Worm (Caenorhabditis elegans): ENCODE measurements around the gene T09F3.4.

DNA sequence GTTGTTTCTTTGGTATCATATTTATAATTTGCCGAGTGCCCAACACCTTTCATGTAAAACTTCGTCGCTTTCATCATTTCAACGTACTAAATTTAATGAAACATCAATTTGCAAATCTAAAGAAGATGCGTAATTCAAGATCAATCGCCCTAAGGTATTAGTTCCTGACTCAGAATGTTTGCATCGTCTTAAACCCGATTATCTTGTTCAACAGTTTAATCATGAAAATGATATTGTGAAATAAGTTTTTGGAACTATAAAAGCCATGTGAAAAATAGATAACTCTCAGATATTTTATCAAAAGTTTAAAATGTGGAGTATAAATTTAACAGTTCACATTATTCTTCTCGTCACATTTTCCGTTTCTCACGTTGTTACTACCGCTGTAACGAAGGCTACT is 44.5 kb downstream of the T09F3.4 start, which contains the start of gene E04D5.4:
- TF ChIP-seq nfya-1 (tag; optimal IDR thresholded peaks at IDR 0.05) (no peak), ets-4 (tag; optimal IDR thresholded peaks at IDR 0.05) (no peak), K09A11.1 (tag; optimal IDR thresholded peaks at IDR 0.05; ENCODE audit: insufficient read depth) (no peak), unc-55 (GFP tag; optimal IDR thresholded peaks at IDR 0.05) (no peak), hlh-13 (GFP tag; optimal IDR thresholded peaks at IDR 0.05) (no peak), pha-4 (tag; optimal IDR thresholded peaks at IDR 0.05) (no peak), ztf-16 (tag; optimal IDR thresholded peaks at IDR 0.05) (no peak), unc-86 (tag; optimal IDR thresholded peaks at IDR 0.05) (no peak), C08G9.2 (tag; optimal IDR thresholded peaks at IDR 0.05) (no peak), ama-1 (optimal IDR thresholded peaks at IDR 0.05) (no peak), Y22D7AL.16 (tag; optimal IDR thresholded peaks at IDR 0.05) (no peak), K02D7.2 (tag; optimal IDR thresholded peaks at IDR 0.05) (no peak), hlh-8 (tag; optimal IDR thresholded peaks at IDR 0.05) (no peak), elt-4 (tag; optimal IDR thresholded peaks at IDR 0.05) (no peak)

All from whole organism, late embryonic.